Fruit fly (Drosophila melanogaster): ENCODE data around the gene CG5883.

The CG5883 gene

dm6 chr3L:11896756-11897155, 47.9 kb downstream of the CG5883 start:
- no peak for TF ChIP-seq Hr83 (GFP tag; optimal IDR thresholded peaks at IDR 0.05; ENCODE audit: poor library complexity, severe bottlenecking)
- no peak for TF ChIP-seq Dif (GFP tag; optimal IDR thresholded peaks at IDR 0.05; ENCODE audit: partially characterized antibody)
- TF ChIP-seq jim (GFP tag; optimal IDR thresholded peaks at IDR 0.05), result no peak
- TF ChIP-seq h (GFP tag; optimal IDR thresholded peaks at IDR 0.05), result peak; percentile 8
- TF ChIP-seq dmrt93B (GFP tag; optimal IDR thresholded peaks at IDR 0.05), result no peak
- TF ChIP-seq HLH106 (tag; optimal IDR thresholded peaks at IDR 0.05), result peak; percentile 25
- TF ChIP-seq ey (GFP tag; optimal IDR thresholded peaks at IDR 0.05), result peak; percentile 13
- no peak for TF ChIP-seq Hnf4 (GFP tag; optimal IDR thresholded peaks at IDR 0.05)
- no peak for TF ChIP-seq Abd-B (GFP tag; optimal IDR thresholded peaks at IDR 0.05)
- TF ChIP-seq CrebA (GFP tag; optimal IDR thresholded peaks at IDR 0.05; ENCODE audit: borderline replicate concordance), result no peak
- peak; percentile 15 for TF ChIP-seq rgr (GFP tag; optimal IDR thresholded peaks at IDR 0.05)
- peak in 1 of 2 experiments; percentile 12 for TF ChIP-seq foxo (GFP tag; optimal IDR thresholded peaks at IDR 0.05)
- TF ChIP-seq Rel (GFP tag; optimal IDR thresholded peaks at IDR 0.05), result no peak
- TF ChIP-seq Rel (tag; optimal IDR thresholded peaks at IDR 0.05), result no peak
- no peak for TF ChIP-seq tai (GFP tag; optimal IDR thresholded peaks at IDR 0.05)
- TF ChIP-seq fru (GFP tag; optimal IDR thresholded peaks at IDR 0.05), result peak; percentile 23

All from whole organism, wandering third instar larva.